Fruit fly (Drosophila melanogaster) whole organism, embryonic: Measurements from ENCODE around the gene hob.

Experiments used
- Adf1 ChIP-seq: fragments of 200-800 bp; sonication (Bioruptor generic); IDR thresholded peaks from 2 replicates; pipeline ENCODE4 v1.3.6; 2022; ENCODE audit warnings: missing biosample characterization, missing genetic modification characterization
- Bteb2 ChIP-seq: fragments of 200-800 bp; sonication (Bioruptor generic); optimal IDR thresholded peaks from 2 replicates; lab custom pipeline; 2016; ENCODE audit warnings: missing biosample characterization, missing genetic modification characterization
- CG12659 ChIP-seq: fragments of 200-800 bp; sonication (Bioruptor generic); optimal IDR thresholded peaks from 3 replicates; lab custom pipeline; 2017; ENCODE audit warnings: mild to moderate bottlenecking, missing biosample characterization, missing genetic modification reagents, missing genetic modification characterization
- CG13894 ChIP-seq: fragments of 200-800 bp; sonication (Bioruptor generic); optimal IDR thresholded peaks from 3 replicates; lab custom pipeline; 2018; ENCODE audit warnings: missing biosample characterization, mild to moderate bottlenecking, missing genetic modification characterization, moderate library complexity
- CG14667 ChIP-seq: fragments of 200-800 bp; sonication (Bioruptor generic); IDR thresholded peaks from 2 replicates; pipeline ENCODE4 v1.3.6; 2022; ENCODE audit warnings: missing biosample characterization, missing genetic modification characterization
- CG14965 ChIP-seq: fragments of 200-800 bp; sonication (Bioruptor generic); optimal IDR thresholded peaks from 2 replicates; lab custom pipeline; 2016; ENCODE audit warnings: missing biosample characterization, missing genetic modification characterization, borderline replicate concordance
- CG15514 ChIP-seq: fragments of 200-800 bp; sonication (Bioruptor generic); optimal IDR thresholded peaks from 3 replicates; lab custom pipeline; 2017; ENCODE audit warnings: missing biosample characterization, missing genetic modification characterization, mild to moderate bottlenecking, moderate library complexity, missing genetic modification reagents
- CG17385 ChIP-seq: fragments of 200-800 bp; sonication (Bioruptor generic); optimal IDR thresholded peaks from 3 replicates; lab custom pipeline; 2018; ENCODE audit warnings: missing biosample characterization, mild to moderate bottlenecking, missing genetic modification characterization
- CG32532 ChIP-seq: fragments of 200-800 bp; sonication (Bioruptor generic); IDR thresholded peaks from 2 replicates; pipeline ENCODE4 v1.3.6; 2022; ENCODE audit warnings: missing biosample characterization, missing genetic modification characterization
- CG32772 ChIP-seq: fragments of 200-800 bp; sonication (Bioruptor generic); IDR thresholded peaks from 2 replicates; pipeline ENCODE4 v1.3.6; 2022; ENCODE audit warnings: missing biosample characterization, missing genetic modification characterization
- CG33213 ChIP-seq: fragments of 200-800 bp; sonication (Bioruptor generic); optimal IDR thresholded peaks from 3 replicates; lab custom pipeline; 2016; ENCODE audit warnings: missing biosample characterization, missing genetic modification characterization
- CG4730 ChIP-seq: fragments of 200-800 bp; sonication (Bioruptor generic); IDR thresholded peaks from 2 replicates; pipeline ENCODE4 v1.3.6; 2022; ENCODE audit warnings: missing biosample characterization, missing genetic modification characterization
- CG6765 ChIP-seq: fragments of 200-800 bp; sonication (Bioruptor generic); optimal IDR thresholded peaks from 3 replicates; lab custom pipeline; 2017; ENCODE audit warnings: missing biosample characterization, mild to moderate bottlenecking, missing genetic modification characterization
- CG7963 ChIP-seq: fragments of 200-800 bp; sonication (Bioruptor generic); IDR thresholded peaks from 3 replicates; pipeline ENCODE4 v1.3.6; 2022; ENCODE audit warnings: missing biosample characterization, missing genetic modification characterization; ENCODE audit not compliant: partially characterized antibody
- CG7987 ChIP-seq: fragments of 200-800 bp; sonication (Bioruptor generic); optimal IDR thresholded peaks from 2 replicates; lab custom pipeline; 2018; ENCODE audit warnings: missing biosample characterization, mild to moderate bottlenecking, missing genetic modification characterization, moderate library complexity
- CoRest ChIP-seq: fragments of 200-800 bp; sonication (Bioruptor generic); optimal IDR thresholded peaks from 3 replicates; lab custom pipeline; 2018; ENCODE audit warnings: missing biosample characterization, mild to moderate bottlenecking, missing genetic modification characterization, moderate library complexity
- Dfd ChIP-seq, 2 experiments: fragments of >200 bp; optimal IDR thresholded peaks; 2 replicates each; lab custom pipeline; 2017; ENCODE audit warnings: missing biosample characterization in 2 of 2, missing genetic modification characterization in 2 of 2
- Doc3 ChIP-seq: fragments of 200-800 bp; sonication (Bioruptor generic); IDR thresholded peaks from 3 replicates; pipeline ENCODE4 v1.3.6; 2022; ENCODE audit warnings: missing biosample characterization, missing genetic modification characterization; ENCODE audit not compliant: partially characterized antibody
- Eip74EF ChIP-seq, 2 experiments: fragments of 200-800 bp in 1 of 2; fragments of >200 bp in 1 of 2; sonication (Bioruptor generic) in 1 of 2; optimal IDR thresholded peaks; 2 replicates each; lab custom pipeline; 2017 to 2019; ENCODE audit warnings: missing biosample characterization in 2 of 2, missing genetic modification characterization in 2 of 2, mild to moderate bottlenecking in 1 of 2, moderate library complexity in 1 of 2
- H2.0 ChIP-seq: fragments of 200-800 bp; sonication (Bioruptor generic); IDR thresholded peaks from 2 replicates; pipeline ENCODE4 v1.3.6; 2022; ENCODE audit warnings: missing biosample characterization, missing genetic modification characterization
- HLH54F ChIP-seq: fragments of 200-800 bp; sonication (Bioruptor generic); optimal IDR thresholded peaks from 3 replicates; lab custom pipeline; 2016; ENCODE audit warnings: missing biosample characterization, missing genetic modification characterization
- HLHmδ ChIP-seq: fragments of 200-800 bp; sonication (Bioruptor generic); optimal IDR thresholded peaks from 2 replicates; lab custom pipeline; 2018; ENCODE audit warnings: missing biosample characterization, mild to moderate bottlenecking, missing genetic modification characterization, moderate library complexity
- Hmx ChIP-seq: fragments of 200-800 bp; sonication (Bioruptor generic); optimal IDR thresholded peaks from 2 replicates; lab custom pipeline; 2016; ENCODE audit warnings: missing biosample characterization, missing genetic modification characterization
- Hr3 ChIP-seq: fragments of 200-800 bp; sonication (Bioruptor generic); optimal IDR thresholded peaks from 3 replicates; lab custom pipeline; 2016; ENCODE audit warnings: missing biosample characterization, missing genetic modification characterization
- MBD-R2 ChIP-seq: fragments of 200-800 bp; sonication (Bioruptor generic); IDR thresholded peaks from 2 replicates; pipeline ENCODE4 v1.3.6; 2022; ENCODE audit warnings: missing biosample characterization, missing genetic modification characterization
- NC2α ChIP-seq: fragments of 200-800 bp; sonication (Bioruptor generic); optimal IDR thresholded peaks from 2 replicates; lab custom pipeline; 2016; ENCODE audit warnings: missing biosample characterization, missing genetic modification characterization
- Oaz ChIP-seq: fragments of 200-800 bp; sonication (Bioruptor generic); IDR thresholded peaks from 2 replicates; pipeline ENCODE4 v1.3.6; 2022; ENCODE audit warnings: missing biosample characterization, missing genetic modification characterization
- PHDP ChIP-seq: fragments of 200-800 bp; sonication (Bioruptor generic); optimal IDR thresholded peaks from 3 replicates; lab custom pipeline; 2018; ENCODE audit warnings: missing biosample characterization, mild to moderate bottlenecking, missing genetic modification characterization, moderate library complexity
- Sin3A ChIP-seq: fragments of >200 bp; optimal IDR thresholded peaks from 2 replicates; lab custom pipeline; 2018
- Trl ChIP-seq, 3 experiments: fragments of >200 bp in 2 of 3; fragments of 200-800 bp in 1 of 3; sonication (Bioruptor generic) in 1 of 3; optimal IDR thresholded peaks; 2 replicates in 1 of 3; 3 replicates in 2 of 3; lab custom pipeline; 2016 to 2017; ENCODE audit warnings: missing biosample characterization in 1 of 3, missing genetic modification characterization in 1 of 3
- corto ChIP-seq: fragments of 200-800 bp; sonication (Bioruptor generic); optimal IDR thresholded peaks from 2 replicates; lab custom pipeline; 2016; ENCODE audit warnings: missing biosample characterization, mild to moderate bottlenecking, missing genetic modification characterization, moderate library complexity
- croc ChIP-seq: fragments of 200-800 bp; sonication (Bioruptor generic); conservative IDR thresholded peaks from 3 replicates; pipeline ENCODE4 v1.3.6; 2022; ENCODE audit warnings: missing biosample characterization, missing genetic modification characterization
- danr ChIP-seq: fragments of 200-800 bp; sonication (Bioruptor generic); IDR thresholded peaks from 2 replicates; pipeline ENCODE4 v1.3.6; 2022; ENCODE audit warnings: missing biosample characterization, missing genetic modification characterization
- gsb ChIP-seq: fragments of 200-800 bp; sonication (Bioruptor generic); IDR thresholded peaks from 2 replicates; pipeline ENCODE4 v1.3.6; 2022; ENCODE audit warnings: missing biosample characterization, missing genetic modification characterization
- hth ChIP-seq: fragments of >200 bp; optimal IDR thresholded peaks from 2 replicates; lab custom pipeline; 2017; ENCODE audit warnings: inconsistent platforms
- insv ChIP-seq, 2 experiments: fragments of 200-800 bp; sonication (Bioruptor generic); optimal IDR thresholded peaks; 3 replicates each; lab custom pipeline; 2016 to 2018; ENCODE audit warnings: missing biosample characterization in 2 of 2, missing genetic modification characterization in 2 of 2
- kah ChIP-seq: fragments of 200-800 bp; sonication (Bioruptor generic); optimal IDR thresholded peaks from 2 replicates; lab custom pipeline; 2018; ENCODE audit warnings: missing biosample characterization, mild to moderate bottlenecking, missing genetic modification characterization
- lilli ChIP-seq: fragments of 200-800 bp; sonication (Bioruptor generic); optimal IDR thresholded peaks from 3 replicates; lab custom pipeline; 2016; ENCODE audit warnings: missing biosample characterization, missing genetic modification characterization
- lov ChIP-seq, 2 experiments: fragments of 200-800 bp in 1 of 2; fragments of >200 bp in 1 of 2; sonication (Bioruptor generic) in 1 of 2; IDR thresholded peaks in 1 of 2; optimal IDR thresholded peaks in 1 of 2; 2 replicates in 1 of 2; 3 replicates in 1 of 2; pipeline versions ENCODE4 v1.3.6 to Lab custom; 2017 to 2022; ENCODE audit warnings: missing biosample characterization in 1 of 2, missing genetic modification characterization in 1 of 2
- luna ChIP-seq: fragments of 200-800 bp; sonication (Bioruptor generic); optimal IDR thresholded peaks from 2 replicates; lab custom pipeline; 2016; ENCODE audit warnings: missing biosample characterization, missing genetic modification characterization
- mld ChIP-seq: fragments of 200-800 bp; sonication (Bioruptor generic); IDR thresholded peaks from 3 replicates; pipeline ENCODE4 v1.3.6; 2022; ENCODE audit warnings: missing biosample characterization, missing genetic modification characterization; ENCODE audit not compliant: partially characterized antibody
- pho ChIP-seq: fragments of 200-800 bp; sonication (Bioruptor generic); optimal IDR thresholded peaks from 2 replicates; lab custom pipeline; 2016; ENCODE audit warnings: missing biosample characterization, missing genetic modification characterization
- run ChIP-seq: fragments of 200-800 bp; sonication (Bioruptor generic); optimal IDR thresholded peaks from 3 replicates; lab custom pipeline; 2018; ENCODE audit warnings: missing biosample characterization, mild to moderate bottlenecking, missing genetic modification characterization
- scrt ChIP-seq: fragments of 200-800 bp; sonication (Bioruptor generic); optimal IDR thresholded peaks from 2 replicates; lab custom pipeline; 2018; ENCODE audit warnings: missing biosample characterization, mild to moderate bottlenecking, missing genetic modification characterization, moderate library complexity
- sens-2 ChIP-seq: fragments of 200-800 bp; sonication (Bioruptor generic); IDR thresholded peaks from 2 replicates; pipeline ENCODE4 v1.3.6; 2022; ENCODE audit warnings: missing biosample characterization, missing genetic modification characterization
- slou ChIP-seq: fragments of 200-800 bp; sonication (Bioruptor generic); optimal IDR thresholded peaks from 3 replicates; lab custom pipeline; 2016; ENCODE audit warnings: missing biosample characterization, missing genetic modification characterization
- stwl ChIP-seq: fragments of 200-800 bp; sonication (Bioruptor generic); optimal IDR thresholded peaks from 3 replicates; lab custom pipeline; 2018; ENCODE audit warnings: missing biosample characterization, mild to moderate bottlenecking, missing genetic modification characterization, moderate library complexity
- trem ChIP-seq: fragments of 200-800 bp; optimal IDR thresholded peaks from 3 replicates; lab custom pipeline; 2019; ENCODE audit warnings: missing biosample characterization, mild to moderate bottlenecking, missing genetic modification characterization, moderate library complexity
- ttk ChIP-seq: fragments of 200-800 bp; sonication (Bioruptor generic); IDR thresholded peaks from 2 replicates; pipeline ENCODE4 v2.1.2; 2022; ENCODE audit warnings: missing biosample characterization, missing genetic modification characterization
- yki ChIP-seq: fragments of >200 bp; optimal IDR thresholded peaks from 3 replicates; lab custom pipeline; 2018
- zen ChIP-seq: fragments of 200-800 bp; sonication (Bioruptor generic); optimal IDR thresholded peaks from 3 replicates; lab custom pipeline; 2018; ENCODE audit warnings: missing biosample characterization, mild to moderate bottlenecking, missing genetic modification characterization, moderate library complexity

Gene hob

dm6 chr3L:3194059-3194458 lies 24.7 kb downstream of the hob start (continued):
- TF ChIP-seq corto = peak; percentile 93
- peak; percentile 76 for TF ChIP-seq MBD-R2 (GFP tag; lab: Robert Waterston, UW)
- TF ChIP-seq CG7987 (GFP tag; lab: Kevin White, UChicago) = peak; percentile 89
- TF ChIP-seq sens-2 (GFP tag; lab: Robert Waterston, UW) = peak; percentile 92
- TF ChIP-seq slou = no peak
- no peak for TF ChIP-seq Sin3A (lab: Kevin White, UChicago)
- peak; percentile 29 for TF ChIP-seq pho
- peak; percentile 89 for TF ChIP-seq CG13894
- TF ChIP-seq kah (GFP tag; lab: Kevin White, UChicago) = peak; percentile 88
- peak; percentile 92 for TF ChIP-seq CoRest (tag; lab: Kevin White, UChicago)
- no peak for TF ChIP-seq Doc3 (GFP tag; lab: Robert Waterston, UW)
- TF ChIP-seq hth = no peak
- peak in 1 of 2 experiments; percentile 11 for TF ChIP-seq insv (GFP tag; optimal IDR thresholded peaks at IDR 0.05; lab: Kevin White, UChicago)
- peak; percentile 90 for TF ChIP-seq CG14667
- TF ChIP-seq CG6765 (GFP tag; lab: Kevin White, UChicago) = peak; percentile 86
- TF ChIP-seq CG12659 (GFP tag; lab: Kevin White, UChicago) = peak; percentile 93
- peak; percentile 94 for TF ChIP-seq CG32532 (GFP tag; lab: Robert Waterston, UW)
- TF ChIP-seq NC2α (GFP tag; lab: Kevin White, UChicago) = no peak
- TF ChIP-seq Adf1 (GFP tag; lab: Robert Waterston, UW) = peak; percentile 70
- TF ChIP-seq lilli (GFP tag; lab: Kevin White, UChicago) = peak; percentile 81
- TF ChIP-seq HLH54F (GFP tag; lab: Kevin White, UChicago) = peak; percentile 48
- TF ChIP-seq trem (tag; lab: Kevin White, UChicago) = peak; percentile 88
- peak; percentile 57 for TF ChIP-seq CG33213
- TF ChIP-seq Oaz (GFP tag; lab: Robert Waterston, UW) = peak; percentile 86
- TF ChIP-seq CG32772 (GFP tag; lab: Robert Waterston, UW) = peak; percentile 93
- peak in 1 of 2 experiments; percentile 91 for TF ChIP-seq Eip74EF (GFP tag; optimal IDR thresholded peaks at IDR 0.05; lab: Kevin White, UChicago)
- TF ChIP-seq HLHmδ (GFP tag; lab: Kevin White, UChicago) = no peak
- TF ChIP-seq ttk (GFP tag; lab: Robert Waterston, UW) = peak; percentile 91
- TF ChIP-seq yki (lab: Kevin White, UChicago) = no peak
- peak; percentile 92 for TF ChIP-seq CG17385 (GFP tag; lab: Kevin White, UChicago)
- no peak for TF ChIP-seq Trl (optimal IDR thresholded peaks at IDR 0.05; lab: Kevin White, UChicago)
- TF ChIP-seq Trl (GFP tag; optimal IDR thresholded peaks at IDR 0.05; lab: Kevin White, UChicago) = peak; percentile 47
- TF ChIP-seq luna (GFP tag; lab: Kevin White, UChicago) = peak; percentile 8
- peak; percentile 93 for TF ChIP-seq gsb (GFP tag; lab: Robert Waterston, UW)
- TF ChIP-seq CG7963 (GFP tag; lab: Robert Waterston, UW) = no peak
- peak; percentile 97 for TF ChIP-seq zen (tag; lab: Kevin White, UChicago)
- peak; percentile 50 for TF ChIP-seq stwl (tag; lab: Kevin White, UChicago)
- peak; percentile 85 for TF ChIP-seq danr
- TF ChIP-seq Hr3 (GFP tag; lab: Kevin White, UChicago) = peak; percentile 89
- peak; percentile 95 for TF ChIP-seq PHDP (tag; lab: Kevin White, UChicago)
- TF ChIP-seq CG4730 (GFP tag; lab: Robert Waterston, UW) = peak; percentile 90
- TF ChIP-seq CG14965 (GFP tag; lab: Kevin White, UChicago) = no peak
- peak; percentile 90 for TF ChIP-seq H2.0
- no peak for TF ChIP-seq Hmx (GFP tag; lab: Kevin White, UChicago)
- peak; percentile 87 for TF ChIP-seq scrt (GFP tag; lab: Kevin White, UChicago)
- peak; percentile 89 for TF ChIP-seq run (tag; lab: Kevin White, UChicago)
- TF ChIP-seq CG15514 (GFP tag; lab: Kevin White, UChicago) = peak; percentile 88
- peak; percentile 88 for TF ChIP-seq croc (GFP tag; lab: Robert Waterston, UW)
- TF ChIP-seq mld (GFP tag; lab: Robert Waterston, UW) = no peak
- TF ChIP-seq Bteb2 (GFP tag; lab: Kevin White, UChicago) = peak; percentile 52
- TF ChIP-seq Dfd (GFP tag; optimal IDR thresholded peaks at IDR 0.05; lab: Kevin White, UChicago) = no peak
- no peak for TF ChIP-seq lov (optimal IDR thresholded peaks at IDR 0.05; lab: Kevin White, UChicago)
- TF ChIP-seq lov (GFP tag; IDR thresholded peaks at IDR 0.05; lab: Robert Waterston, UW) = peak; percentile 88
